Worm (Caenorhabditis elegans): ENCODE measurements around the gene T07F8.4.

The T07F8.4 gene

ce11 chrII:7148099-7148498 lies 16.3 kb upstream of the T07F8.4 start, which contains the start of gene T07F8.1:
T07F8.1 (plus strand) TSS chrII:7148399.
- TF ChIP-seq nhr-20 (tag; optimal IDR thresholded peaks at IDR 0.05) (no peak), snu-23 (GFP tag; optimal IDR thresholded peaks at IDR 0.05) (no peak), sox-4 (tag; optimal IDR thresholded peaks at IDR 0.05) (no peak), lin-14 (GFP tag; optimal IDR thresholded peaks at IDR 0.05) (no peak), ceh-63 (GFP tag; optimal IDR thresholded peaks at IDR 0.05) (no peak), fos-1 (tag; optimal IDR thresholded peaks at IDR 0.05) (no peak), hpl-2 (GFP tag; optimal IDR thresholded peaks at IDR 0.05) (no peak), dpl-1 (GFP tag; optimal IDR thresholded peaks at IDR 0.05) (no peak)

ce11 chrII:7147550-7147949 lies 15.7 kb upstream of the T07F8.4 start:
- TF ChIP-seq xbp-1 (tag; optimal IDR thresholded peaks at IDR 0.05) (peak; percentile 19), nhr-77 (tag; optimal IDR thresholded peaks at IDR 0.05) (no peak), isw-1 (GFP tag; IDR thresholded peaks at IDR 0.05) (no peak), zip-4 (GFP tag; optimal IDR thresholded peaks at IDR 0.05) (no peak), fkh-8 (tag; optimal IDR thresholded peaks at IDR 0.05) (no peak), hpl-2 (GFP tag; optimal IDR thresholded peaks at IDR 0.05) (peak; percentile 82), hlh-4 (tag; optimal IDR thresholded peaks at IDR 0.05) (no peak), ceh-63 (GFP tag; optimal IDR thresholded peaks at IDR 0.05) (no peak), Y116A8C.19 (tag; optimal IDR thresholded peaks at IDR 0.05; ENCODE audit: borderline replicate concordance) (no peak), nhr-71 (tag; optimal IDR thresholded peaks at IDR 0.05) (peak; percentile 63), dpl-1 (GFP tag; optimal IDR thresholded peaks at IDR 0.05) (peak; percentile 42 to 67 (median 65)), fkh-4 (tag; optimal IDR thresholded peaks at IDR 0.05; ENCODE audit: borderline replicate concordance) (no peak), ceh-8 (GFP tag; optimal IDR thresholded peaks at IDR 0.05) (no peak), swsn-7 (tag; optimal IDR thresholded peaks at IDR 0.05) (peak; percentile 23), zag-1 (tag; optimal IDR thresholded peaks at IDR 0.05) (no peak), ztf-11 (tag; optimal IDR thresholded peaks at IDR 0.05) (no peak), lsy-2 (tag; optimal IDR thresholded peaks at IDR 0.05) (peak; percentile 75 to 86), egl-13 (tag; optimal IDR thresholded peaks at IDR 0.05) (peak; percentile 5), F16B12.6 (tag; optimal IDR thresholded peaks at IDR 0.05) (peak; percentile 62), aha-1 (tag; optimal IDR thresholded peaks at IDR 0.05) (no peak), nhr-76 (tag; optimal IDR thresholded peaks at IDR 0.05) (no peak), lin-13 (GFP tag; optimal IDR thresholded peaks at IDR 0.05) (no peak), nhr-90 (tag; optimal IDR thresholded peaks at IDR 0.05; ENCODE audit: poor library complexity) (no peak), ztf-4 (tag; optimal IDR thresholded peaks at IDR 0.05) (no peak), lin-39 (tag; optimal IDR thresholded peaks at IDR 0.05) (no peak), nhr-85 (tag) (peak; percentile 67), mab-9 (GFP tag; IDR thresholded peaks at IDR 0.05) (no peak), egl-27 (tag; optimal IDR thresholded peaks at IDR 0.05) (no peak), sox-4 (tag; optimal IDR thresholded peaks at IDR 0.05) (no peak), nhr-20 (tag; optimal IDR thresholded peaks at IDR 0.05) (peak; percentile 56), ama-1 (optimal IDR thresholded peaks at IDR 0.05) (no peak), ets-5 (GFP tag; IDR thresholded peaks at IDR 0.05) (no peak), ceh-90 (tag; optimal IDR thresholded peaks at IDR 0.05) (no peak), dsc-1 (tag; optimal IDR thresholded peaks at IDR 0.05) (peak; percentile 51), aly-2 (tag; optimal IDR thresholded peaks at IDR 0.05) (no peak), lir-3 (tag; optimal IDR thresholded peaks at IDR 0.05; ENCODE audit: poor library complexity) (no peak), alr-1 (tag; optimal IDR thresholded peaks at IDR 0.05; ENCODE audit: borderline replicate concordance) (no peak), C16A3.4 (tag; optimal IDR thresholded peaks at IDR 0.05) (no peak), irx-1 (tag; optimal IDR thresholded peaks at IDR 0.05) (peak; percentile 11), elt-3 (tag; optimal IDR thresholded peaks at IDR 0.05) (no peak), snpc-4 (tag; optimal IDR thresholded peaks at IDR 0.05) (peak; percentile 14), C34B4.2 (tag; optimal IDR thresholded peaks at IDR 0.05) (no peak), nhr-47 (tag; optimal IDR thresholded peaks at IDR 0.05) (peak; percentile 55), hlh-17 (GFP tag; optimal IDR thresholded peaks at IDR 0.05; ENCODE audit: borderline replicate concordance) (no peak), fos-1 (tag; optimal IDR thresholded peaks at IDR 0.05) (no peak), lin-35 (GFP tag; optimal IDR thresholded peaks at IDR 0.05) (peak in 1 of 2 experiments; percentile 82), snu-23 (GFP tag; optimal IDR thresholded peaks at IDR 0.05) (peak; percentile 48), mep-1 (tag; optimal IDR thresholded peaks at IDR 0.05) (peak; percentile 22), nhr-237 (tag; optimal IDR thresholded peaks at IDR 0.05) (no peak)

All from whole organism, L1 larva.